Fruit fly (Drosophila melanogaster): Measurements from ENCODE around the gene ZC3H3.
A peak's percentile ranks its signal among the peaks of the same experiment; 100 is the strongest.

Gene ZC3H3

DNA sequence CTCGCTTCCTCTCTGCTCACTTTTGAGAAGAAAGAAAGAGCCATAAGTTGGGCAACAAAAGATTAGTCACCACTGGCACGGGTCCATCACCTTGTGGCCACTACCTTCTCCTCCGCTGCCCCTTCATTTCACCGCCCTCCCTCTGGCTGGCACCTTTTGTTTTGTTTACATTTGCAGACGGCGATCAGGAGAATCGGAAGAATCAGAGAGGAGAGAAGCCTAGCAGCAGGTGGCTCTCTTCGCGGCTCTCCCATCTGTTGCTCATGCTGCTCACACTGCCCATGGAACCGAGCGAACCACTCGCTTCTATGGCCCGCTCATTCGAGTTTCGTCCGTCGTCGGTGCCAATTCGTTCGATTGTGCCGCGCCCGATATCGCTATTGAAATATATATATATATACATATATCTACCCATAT lies 36.8 kb upstream of the ZC3H3 start (continued):
- no peak for TF ChIP-seq CG5180 (GFP tag; optimal IDR thresholded peaks at IDR 0.05)
- TF ChIP-seq CG3838 (GFP tag; optimal IDR thresholded peaks at IDR 0.05) = no peak
- TF ChIP-seq CG31365 (tag; optimal IDR thresholded peaks at IDR 0.05) = no peak
- TF ChIP-seq D19B (GFP tag; optimal IDR thresholded peaks at IDR 0.05) = no peak
- TF ChIP-seq CG1792 (GFP tag; optimal IDR thresholded peaks at IDR 0.05) = no peak
- no peak for TF ChIP-seq CG13624 (GFP tag; optimal IDR thresholded peaks at IDR 0.05)
- no peak for TF ChIP-seq aop (GFP tag; IDR thresholded peaks at IDR 0.05)
- TF ChIP-seq unc-4 (GFP tag; IDR thresholded peaks at IDR 0.05; ENCODE audit: partially characterized antibody) = peak; percentile 47; the same call in 1 of the 2 replicates
- TF ChIP-seq cad (GFP tag; optimal IDR thresholded peaks at IDR 0.05) = no peak
- TF ChIP-seq CG16815 (GFP tag; optimal IDR thresholded peaks at IDR 0.05) = no peak
- TF ChIP-seq CG8359 (GFP tag; optimal IDR thresholded peaks at IDR 0.05; ENCODE audit: borderline replicate concordance) = no peak
- peak; percentile 51 for TF ChIP-seq MTF-1 (GFP tag; optimal IDR thresholded peaks at IDR 0.05; ENCODE audit: borderline replicate concordance)
- TF ChIP-seq gsb-n (tag; optimal IDR thresholded peaks at IDR 0.05) = no peak
- TF ChIP-seq CG5245 (GFP tag; optimal IDR thresholded peaks at IDR 0.05) = no peak
- no peak for TF ChIP-seq run (tag; optimal IDR thresholded peaks at IDR 0.05)
- no peak for TF ChIP-seq CG42726 (GFP tag; IDR thresholded peaks at IDR 0.05; ENCODE audit: partially characterized antibody)
- no peak for TF ChIP-seq dm (GFP tag; optimal IDR thresholded peaks at IDR 0.05)
- TF ChIP-seq shn (GFP tag; optimal IDR thresholded peaks at IDR 0.05) = peak; percentile 58
- TF ChIP-seq Ravus (GFP tag; IDR thresholded peaks at IDR 0.05) = no peak
- TF ChIP-seq scrt (GFP tag; optimal IDR thresholded peaks at IDR 0.05) = no peak
- TF ChIP-seq ash1 (GFP tag; optimal IDR thresholded peaks at IDR 0.05) = no peak
- peak; percentile 30; the same call in 1 of the 2 replicates for TF ChIP-seq onecut (GFP tag; IDR thresholded peaks at IDR 0.05)
- no peak for TF ChIP-seq Doc2 (GFP tag; IDR thresholded peaks at IDR 0.05)
- TF ChIP-seq pb (GFP tag; optimal IDR thresholded peaks at IDR 0.05) = no peak
- TF ChIP-seq abd-A (tag; optimal IDR thresholded peaks at IDR 0.05) = no peak
- TF ChIP-seq Drgx (GFP tag; IDR thresholded peaks at IDR 0.05) = peak; percentile 33; the same call in 1 of the 2 replicates
- no peak for TF ChIP-seq ATbp (GFP tag; optimal IDR thresholded peaks at IDR 0.05)
- no peak for TF ChIP-seq CG8388 (GFP tag; optimal IDR thresholded peaks at IDR 0.05)
- no peak for TF ChIP-seq CG10654 (GFP tag; optimal IDR thresholded peaks at IDR 0.05)
- no peak for TF ChIP-seq CG4282 (GFP tag; optimal IDR thresholded peaks at IDR 0.05)
- peak in 1 of 2 experiments; percentile 28 for TF ChIP-seq Eip74EF (GFP tag; optimal IDR thresholded peaks at IDR 0.05)
- TF ChIP-seq CG2129 (GFP tag; IDR thresholded peaks at IDR 0.05; ENCODE audit: partially characterized antibody) = no peak
- TF ChIP-seq h (optimal IDR thresholded peaks at IDR 0.05) = no peak
- TF ChIP-seq CG4820 (GFP tag; optimal IDR thresholded peaks at IDR 0.05) = no peak
- TF ChIP-seq CG6683 (GFP tag; optimal IDR thresholded peaks at IDR 0.05) = no peak
- TF ChIP-seq tap (tag; optimal IDR thresholded peaks at IDR 0.05) = peak; percentile 11
- no peak for TF ChIP-seq CG6854 (GFP tag; optimal IDR thresholded peaks at IDR 0.05)
- TF ChIP-seq CG9817 (tag; optimal IDR thresholded peaks at IDR 0.05) = no peak
- peak in 1 of 3 experiments; percentile 59 for TF ChIP-seq Stat92E (GFP tag; optimal IDR thresholded peaks at IDR 0.05)
- TF ChIP-seq bsh (GFP tag; optimal IDR thresholded peaks at IDR 0.05) = peak in 1 of 2 experiments; percentile 48
- no peak for TF ChIP-seq usp (GFP tag; optimal IDR thresholded peaks at IDR 0.05)
- no peak for TF ChIP-seq tgo (GFP tag; IDR thresholded peaks at IDR 0.05)
- no peak for TF ChIP-seq ase (GFP tag; IDR thresholded peaks at IDR 0.05)
- no peak for TF ChIP-seq CG9215 (GFP tag; IDR thresholded peaks at IDR 0.05)
- no peak for TF ChIP-seq CG15696 (tag; optimal IDR thresholded peaks at IDR 0.05)
- TF ChIP-seq pfk (GFP tag; optimal IDR thresholded peaks at IDR 0.05) = peak; percentile 29
- TF ChIP-seq CG18262 (tag; optimal IDR thresholded peaks at IDR 0.05) = no peak
- TF ChIP-seq ewg (GFP tag; optimal IDR thresholded peaks at IDR 0.05) = no peak
- TF ChIP-seq Fer2 (tag; optimal IDR thresholded peaks at IDR 0.05) = no peak
- TF ChIP-seq CG6791 (GFP tag; IDR thresholded peaks at IDR 0.05; ENCODE audit: partially characterized antibody) = no peak
